Worm (Caenorhabditis elegans): ENCODE measurements around the gene C50F4.8.

Gene C50F4.8

ce11 chrV:9527984-9528383 lies 9.3 kb upstream of the C50F4.8 start:
- TF ChIP-seq lin-32 (GFP tag; optimal IDR thresholded peaks at IDR 0.05) (no peak), drap-1 (GFP tag; optimal IDR thresholded peaks at IDR 0.05) (no peak), nhr-28 (tag; optimal IDR thresholded peaks at IDR 0.05) (no peak), unc-39 (tag; optimal IDR thresholded peaks at IDR 0.05) (no peak), ceh-39 (tag; optimal IDR thresholded peaks at IDR 0.05) (no peak), flh-1 (GFP tag; optimal IDR thresholded peaks at IDR 0.05) (no peak), blmp-1 (tag; optimal IDR thresholded peaks at IDR 0.05) (no peak), zip-8 (tag; optimal IDR thresholded peaks at IDR 0.05) (no peak), tbx-8 (GFP tag; optimal IDR thresholded peaks at IDR 0.05) (no peak), sptf-1 (tag; optimal IDR thresholded peaks at IDR 0.05) (no peak), mep-1 (tag; optimal IDR thresholded peaks at IDR 0.05) (no peak), nhr-237 (tag; optimal IDR thresholded peaks at IDR 0.05) (no peak), pha-4 (tag; optimal IDR thresholded peaks at IDR 0.05) (no peak), cnd-1 (tag; optimal IDR thresholded peaks at IDR 0.05) (no peak), ham-2 (GFP tag; optimal IDR thresholded peaks at IDR 0.05) (no peak), hlh-1 (tag; optimal IDR thresholded peaks at IDR 0.05) (no peak), unc-62 (GFP tag; optimal IDR thresholded peaks at IDR 0.05) (no peak)

DNA sequence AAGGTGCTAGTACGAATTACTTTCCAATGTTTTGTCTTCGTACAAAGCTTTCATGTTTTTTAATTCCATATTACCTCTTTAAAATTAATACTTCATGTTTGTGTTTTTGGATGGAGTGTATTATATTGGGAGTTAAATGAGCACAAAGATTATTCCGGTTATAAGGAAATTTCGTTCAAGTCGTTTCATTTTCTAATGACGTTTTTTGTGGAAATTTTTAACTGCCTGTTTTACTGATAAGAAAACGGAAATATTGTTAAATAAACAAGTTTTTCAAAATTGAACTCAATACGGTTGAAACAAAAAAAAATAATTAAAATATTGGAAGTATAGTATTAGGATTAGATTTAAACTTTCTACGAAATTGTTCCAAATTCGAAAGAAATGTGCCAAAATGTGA lies 8.7 kb upstream of the C50F4.8 start:
- TF ChIP-seq mls-2 (tag; optimal IDR thresholded peaks at IDR 0.05) (no peak), elt-1 (tag; optimal IDR thresholded peaks at IDR 0.05; ENCODE audit: borderline replicate concordance, insufficient read depth) (no peak), bed-3 (GFP tag; optimal IDR thresholded peaks at IDR 0.05) (no peak), ceh-43 (GFP tag; optimal IDR thresholded peaks at IDR 0.05) (no peak), hlh-1 (tag; optimal IDR thresholded peaks at IDR 0.05) (no peak), ceh-39 (tag; optimal IDR thresholded peaks at IDR 0.05) (no peak), drap-1 (GFP tag; optimal IDR thresholded peaks at IDR 0.05) (no peak), lin-32 (GFP tag; optimal IDR thresholded peaks at IDR 0.05) (no peak), tbx-8 (GFP tag; optimal IDR thresholded peaks at IDR 0.05) (no peak), cnd-1 (tag; optimal IDR thresholded peaks at IDR 0.05) (no peak), nhr-28 (tag; optimal IDR thresholded peaks at IDR 0.05) (no peak), mab-5 (tag; optimal IDR thresholded peaks at IDR 0.05) (no peak), lin-13 (tag; optimal IDR thresholded peaks at IDR 0.05) (no peak), unc-39 (tag; optimal IDR thresholded peaks at IDR 0.05) (no peak), unc-62 (GFP tag; optimal IDR thresholded peaks at IDR 0.05) (no peak), elt-3 (tag; optimal IDR thresholded peaks at IDR 0.05) (no peak), sem-2 (GFP tag; optimal IDR thresholded peaks at IDR 0.05) (no peak), nhr-2 (tag; optimal IDR thresholded peaks at IDR 0.05) (no peak), flh-1 (GFP tag; optimal IDR thresholded peaks at IDR 0.05) (no peak), ceh-83 (GFP tag; optimal IDR thresholded peaks at IDR 0.05) (no peak)

DNA sequence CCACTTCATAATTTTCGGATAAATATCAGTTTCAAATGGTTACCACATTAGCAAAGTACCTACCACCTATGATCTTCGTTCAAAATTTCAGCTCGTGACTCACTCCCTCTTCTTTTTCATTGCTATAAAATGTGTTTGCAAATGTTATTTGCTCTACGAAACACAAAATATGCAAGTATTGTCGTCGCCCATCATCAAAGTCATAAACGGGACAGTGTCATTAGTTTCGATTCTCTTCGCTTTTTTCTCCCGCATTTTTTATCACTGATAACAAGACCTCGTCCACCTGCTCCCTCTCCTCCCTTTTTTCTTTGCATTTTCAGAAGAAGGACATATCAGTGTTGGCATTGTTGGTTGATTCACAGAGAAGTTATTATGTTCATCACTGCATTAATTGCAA lies 7.8 kb upstream of the C50F4.8 start, which contains the start of gene C50F4.1:
Gene C50F4.1, plus strand, starts transcription at position 324 of the 400 bp plus-strand sequence.
- TF ChIP-seq unc-120 (tag; optimal IDR thresholded peaks at IDR 0.05; ENCODE audit: poor library complexity, severe bottlenecking) (no peak), mab-5 (tag; optimal IDR thresholded peaks at IDR 0.05) (no peak), nhr-2 (tag; optimal IDR thresholded peaks at IDR 0.05) (no peak), cnd-1 (tag; optimal IDR thresholded peaks at IDR 0.05) (no peak), hlh-1 (tag; optimal IDR thresholded peaks at IDR 0.05) (no peak), flh-1 (GFP tag; optimal IDR thresholded peaks at IDR 0.05) (no peak), nhr-28 (tag; optimal IDR thresholded peaks at IDR 0.05) (no peak), ceh-43 (GFP tag; optimal IDR thresholded peaks at IDR 0.05) (no peak), ham-2 (GFP tag; optimal IDR thresholded peaks at IDR 0.05) (no peak), nhr-12 (tag; optimal IDR thresholded peaks at IDR 0.05) (no peak), lin-13 (tag; optimal IDR thresholded peaks at IDR 0.05) (no peak), nhr-237 (tag; optimal IDR thresholded peaks at IDR 0.05) (no peak), bed-3 (GFP tag; optimal IDR thresholded peaks at IDR 0.05) (no peak), M03D4.4 (tag; optimal IDR thresholded peaks at IDR 0.05) (no peak), snpc-4 (tag; optimal IDR thresholded peaks at IDR 0.05) (no peak), ceh-39 (tag; optimal IDR thresholded peaks at IDR 0.05) (no peak), mls-2 (tag; optimal IDR thresholded peaks at IDR 0.05) (no peak)

ce11 chrV:9524099-9524498 lies 5.4 kb upstream of the C50F4.8 start, which contains the start of gene C50F4.9:
Gene C50F4.9, minus strand, starts transcription at chrV:9524199.
- TF ChIP-seq unc-39 (tag; optimal IDR thresholded peaks at IDR 0.05) (no peak), cnd-1 (tag; optimal IDR thresholded peaks at IDR 0.05) (no peak), zip-8 (tag; optimal IDR thresholded peaks at IDR 0.05) (no peak), ztf-11 (tag; optimal IDR thresholded peaks at IDR 0.05) (no peak), ceh-43 (GFP tag; optimal IDR thresholded peaks at IDR 0.05) (no peak), nhr-76 (tag; optimal IDR thresholded peaks at IDR 0.05) (no peak), blmp-1 (tag; optimal IDR thresholded peaks at IDR 0.05) (no peak), pha-4 (tag; optimal IDR thresholded peaks at IDR 0.05) (no peak), bed-3 (GFP tag; optimal IDR thresholded peaks at IDR 0.05) (no peak), mls-2 (tag; optimal IDR thresholded peaks at IDR 0.05) (no peak), unc-120 (tag; optimal IDR thresholded peaks at IDR 0.05; ENCODE audit: poor library complexity, severe bottlenecking) (no peak), ceh-83 (GFP tag; optimal IDR thresholded peaks at IDR 0.05) (no peak), lsy-2 (tag; optimal IDR thresholded peaks at IDR 0.05) (no peak), nhr-12 (tag; optimal IDR thresholded peaks at IDR 0.05) (no peak), M03D4.4 (tag; optimal IDR thresholded peaks at IDR 0.05) (no peak), ces-1 (GFP tag; optimal IDR thresholded peaks at IDR 0.05) (no peak)
